Worm (Caenorhabditis elegans) whole organism, L4 larva: Measurements from ENCODE around the gene ethe-1.

ENCODE experiments used
- T26A8.4 ChIP-seq: fragments of 200-800 bp; sonication (Bioruptor generic); IDR thresholded peaks from 2 replicates; pipeline ENCODE4 v1.3.6; 2022; ENCODE audit warnings: missing genetic modification characterization, missing compliant biosample characterization
- Y5F2A.4 ChIP-seq: fragments of 200-800 bp; sonication (Bioruptor generic); optimal IDR thresholded peaks from 2 replicates; lab custom pipeline; 2018; ENCODE audit warnings: mild to moderate bottlenecking, missing genetic modification characterization, missing compliant biosample characterization
- ZK337.2 ChIP-seq: fragments of 200-800 bp; sonication (Bioruptor generic); IDR thresholded peaks from 2 replicates; pipeline ENCODE4 v1.3.6; 2022; ENCODE audit warnings: missing genetic modification reagents, missing genetic modification characterization, missing compliant biosample characterization
- aha-1 ChIP-seq: fragments of 150-350 bp; peaks from one replicate; lab custom pipeline; 2014; ENCODE audit warnings: missing biosample characterization, missing genetic modification characterization
- ama-1 ChIP-seq: fragments of 150-350 bp; optimal IDR thresholded peaks from 2 replicates; lab custom pipeline; 2014; ENCODE audit warnings: inconsistent platforms, mixed read lengths
- ceh-20 ChIP-seq: fragments of 200-800 bp; sonication (Bioruptor generic); IDR thresholded peaks from 2 replicates; pipeline ENCODE4 v1.3.6; 2022; ENCODE audit warnings: missing genetic modification reagents, missing genetic modification characterization, missing compliant biosample characterization
- ceh-82 ChIP-seq: sonication (generic microtip); optimal IDR thresholded peaks from 2 replicates; lab custom pipeline; 2017; ENCODE audit warnings: missing biosample characterization, missing genetic modification characterization
- ctbp-1 ChIP-seq: fragments of 200-800 bp; sonication (Bioruptor generic); IDR thresholded peaks from 2 replicates; pipeline ENCODE4 v1.3.6; 2022; ENCODE audit warnings: missing genetic modification reagents, missing genetic modification characterization, missing compliant biosample characterization
- dmd-6 ChIP-seq: fragments of 200-800 bp; sonication (Bioruptor generic); IDR thresholded peaks from 2 replicates; pipeline ENCODE4 v1.3.6; 2022; ENCODE audit warnings: missing genetic modification reagents, missing genetic modification characterization, missing compliant biosample characterization
- dpl-1 ChIP-seq: fragments of 150-350 bp; optimal IDR thresholded peaks from 2 replicates; lab custom pipeline; 2014; ENCODE audit warnings: missing biosample characterization, missing genetic modification reagents, missing genetic modification characterization
- fos-1 ChIP-seq: fragments of 150-350 bp; optimal IDR thresholded peaks from 2 replicates; lab custom pipeline; 2014; ENCODE audit warnings: missing biosample characterization, missing genetic modification characterization
- hlh-11 ChIP-seq: fragments of 200-800 bp; sonication (Bioruptor generic); optimal IDR thresholded peaks from 2 replicates; lab custom pipeline; 2018; ENCODE audit warnings: mild to moderate bottlenecking, missing genetic modification characterization, missing compliant biosample characterization
- hlh-30 ChIP-seq: sonication (generic microtip); optimal IDR thresholded peaks from 2 replicates; lab custom pipeline; 2017; ENCODE audit warnings: antibody characterized with exemption, mild to moderate bottlenecking, missing genetic modification characterization, missing compliant biosample characterization; ENCODE audit not compliant: insufficient read depth
- lin-13 ChIP-seq: fragments of 150-350 bp; optimal IDR thresholded peaks from 2 replicates; lab custom pipeline; 2014; ENCODE audit warnings: missing biosample characterization, missing genetic modification reagents, missing genetic modification characterization
- lin-38 ChIP-seq: fragments of 200-800 bp; sonication (Bioruptor generic); IDR thresholded peaks from 2 replicates; pipeline ENCODE4 v1.3.6; 2022; ENCODE audit warnings: missing genetic modification reagents, missing genetic modification characterization, missing compliant biosample characterization
- lin-39 ChIP-seq: fragments of 150-350 bp; optimal IDR thresholded peaks from 2 replicates; lab custom pipeline; 2014; ENCODE audit warnings: missing biosample characterization, missing genetic modification reagents, missing genetic modification characterization
- lir-3 ChIP-seq: sonication (generic microtip); optimal IDR thresholded peaks from 2 replicates; lab custom pipeline; 2016; ENCODE audit warnings: mild to moderate bottlenecking, missing genetic modification characterization, missing compliant biosample characterization
- lsy-2 ChIP-seq, 2 experiments: fragments of 150-350 bp in 1 of 2; sonication (generic microtip) in 1 of 2; optimal IDR thresholded peaks; 2 replicates each; lab custom pipeline; 2014 to 2017; ENCODE audit warnings: missing biosample characterization in 2 of 2, missing genetic modification characterization in 2 of 2
- madf-5 ChIP-seq, 2 experiments: fragments of 200-800 bp; sonication (Bioruptor generic); IDR thresholded peaks; 2 replicates each; pipeline ENCODE4 v1.3.6; 2022; ENCODE audit warnings: missing compliant biosample characterization in 2 of 2, missing genetic modification characterization in 2 of 2
- mdt-29 ChIP-seq: fragments of 200-800 bp; sonication (Bioruptor generic); IDR thresholded peaks from 2 replicates; pipeline ENCODE4 v1.3.6; 2022; ENCODE audit warnings: missing genetic modification reagents, missing genetic modification characterization, missing compliant biosample characterization
- mes-2 ChIP-seq: sonication (generic microtip); optimal IDR thresholded peaks from 2 replicates; lab custom pipeline; 2016; ENCODE audit warnings: missing genotype, mild to moderate bottlenecking, missing genetic modification characterization, missing compliant biosample characterization; ENCODE audit not compliant: poor library complexity, severe bottlenecking
- nhr-111 ChIP-seq: fragments of 200-800 bp; sonication (Bioruptor generic); optimal IDR thresholded peaks from 2 replicates; lab custom pipeline; 2018; ENCODE audit warnings: mild to moderate bottlenecking, missing genetic modification characterization, missing compliant biosample characterization
- nhr-28 ChIP-seq: fragments of 150-350 bp; optimal IDR thresholded peaks from 2 replicates; lab custom pipeline; 2014; ENCODE audit warnings: missing biosample characterization, missing genetic modification characterization
- nhr-41 ChIP-seq: fragments of 200-800 bp; sonication (Bioruptor generic); IDR thresholded peaks from 2 replicates; pipeline ENCODE4 v1.3.6; 2022; ENCODE audit warnings: missing genetic modification reagents, missing genetic modification characterization, missing compliant biosample characterization
- nhr-42 ChIP-seq: fragments of 200-800 bp; sonication (Bioruptor generic); IDR thresholded peaks from 2 replicates; pipeline ENCODE4 v1.3.6; 2022; ENCODE audit warnings: missing genetic modification characterization, missing compliant biosample characterization
- pqm-1 ChIP-seq: sonication (generic microtip); optimal IDR thresholded peaks from 2 replicates; lab custom pipeline; 2017; ENCODE audit warnings: missing biosample characterization, missing genetic modification characterization
- spr-3 ChIP-seq: fragments of 200-800 bp; sonication (Bioruptor generic); optimal IDR thresholded peaks from 2 replicates; lab custom pipeline; 2018; ENCODE audit warnings: mild to moderate bottlenecking, missing genetic modification characterization, missing compliant biosample characterization
- unc-62 ChIP-seq, 3 experiments: fragments of 150-350 bp in 1 of 3; sonication (generic microtip); optimal IDR thresholded peaks in 2 of 3; peaks in 1 of 3; 1 replicate in 1 of 3; 2 replicates in 2 of 3; lab custom pipeline; 2014 to 2017; ENCODE audit warnings: missing biosample characterization in 3 of 3, missing genetic modification characterization in 3 of 3, missing genetic modification reagents in 3 of 3, missing genotype in 1 of 3
- zfp-2 ChIP-seq: sonication (generic microtip); optimal IDR thresholded peaks from 2 replicates; lab custom pipeline; 2016; ENCODE audit warnings: mild to moderate bottlenecking, missing genetic modification characterization, missing compliant biosample characterization
- zip-11 ChIP-seq: fragments of 200-800 bp; sonication (Bioruptor generic); IDR thresholded peaks from 2 replicates; pipeline ENCODE4 v1.3.6; 2022; ENCODE audit warnings: missing genetic modification characterization, missing compliant biosample characterization
- zip-2 ChIP-seq: fragments of 150-350 bp; optimal IDR thresholded peaks from 2 replicates; lab custom pipeline; 2014; ENCODE audit warnings: missing biosample characterization, missing genetic modification characterization
- ztf-7 ChIP-seq: fragments of 150-350 bp; optimal IDR thresholded peaks from 2 replicates; lab custom pipeline; 2014; ENCODE audit warnings: missing biosample characterization, missing genetic modification characterization

The ethe-1 gene

ce11 chrIV:9511221-9511638 lies 2.7 kb upstream of the ethe-1 start (continued):
- TF ChIP-seq hlh-30 = peak; percentile 66
- TF ChIP-seq pqm-1 (tag; lab: Kevin White, UChicago) = no peak
- peak; percentile 59 for TF ChIP-seq spr-3 (GFP tag; lab: Kevin White, UChicago)

ce11 chrIV:9510439-9510838 lies 1.9 kb upstream of the ethe-1 start, which contains the start of gene C33A12.4:
Gene C33A12.4, minus strand, starts transcription at chrIV:9510569.
- TF ChIP-seq mes-2 (tag; lab: Kevin White, UChicago) (no peak), madf-5 (GFP tag; IDR thresholded peaks at IDR 0.05; lab: Robert Waterston, UW) (no peak), fos-1 (tag; lab: Kevin White, UChicago) (no peak), ama-1 (lab: Kevin White, UChicago) (peak; percentile 28), nhr-41 (no peak), zip-2 (tag; lab: Kevin White, UChicago) (no peak), nhr-42 (GFP tag; lab: Robert Waterston, UW) (0 out of 2 replicates have a peak, but pooled peaks have one; percentile 10)

- TF ChIP-seq ZK337.2 (no peak), zip-11 (GFP tag; lab: Robert Waterston, UW) (no peak), spr-3 (GFP tag; lab: Kevin White, UChicago) (no peak), hlh-30 (no peak), unc-62 (GFP tag; optimal IDR thresholded peaks at IDR 0.05 in 1 of 2; lab: Kevin White, UChicago) (no peak), unc-62 (tag; optimal IDR thresholded peaks at IDR 0.05; lab: Kevin White, UChicago) (no peak), ztf-7 (tag; lab: Kevin White, UChicago) (no peak), dmd-6 (GFP tag; lab: Robert Waterston, UW) (no peak), lin-13 (GFP tag; lab: Kevin White, UChicago) (no peak), lin-39 (tag; lab: Kevin White, UChicago) (no peak), lir-3 (tag; lab: Kevin White, UChicago) (no peak), ctbp-1 (GFP tag; lab: Robert Waterston, UW) (no peak), T26A8.4 (no peak), mdt-29 (GFP tag; lab: Robert Waterston, UW) (no peak), ceh-20 (GFP tag; lab: Robert Waterston, UW) (no peak), zfp-2 (tag; lab: Kevin White, UChicago) (no peak), Y5F2A.4 (GFP tag; lab: Kevin White, UChicago) (no peak), lin-38 (GFP tag; lab: Robert Waterston, UW) (no peak), nhr-111 (GFP tag; lab: Kevin White, UChicago) (no peak), ceh-82 (tag; lab: Kevin White, UChicago) (no peak), lsy-2 (tag; optimal IDR thresholded peaks at IDR 0.05; lab: Kevin White, UChicago) (no peak)
Observed at ce11 chrIV:9506251-9506650, 2.3 kb downstream of the ethe-1 start, which contains the start of gene ttr-9. Gene ttr-9, minus strand, starts transcription at chrIV:9506351.

ce11 chrIV:9500100-9500499 lies 8.5 kb downstream of the ethe-1 start, which contains the start of gene ugt-21:
Gene ugt-21, plus strand, starts transcription at chrIV:9500311.
- TF ChIP-seq aha-1 (tag; lab: Kevin White, UChicago) (peak; percentile 87), dpl-1 (GFP tag; lab: Kevin White, UChicago) (no peak), ztf-7 (tag; lab: Kevin White, UChicago) (peak; percentile 57)
- TF ChIP-seq, all 104 proteins: peak for 2

ce11 chrIV:9499636-9500035 lies 8.9 kb downstream of the ethe-1 start:
- TF ChIP-seq hlh-11 (tag; lab: Kevin White, UChicago) (no peak), nhr-28 (tag; lab: Kevin White, UChicago) (peak; percentile 94)
- TF ChIP-seq, all 104 proteins: peak for 1
